Worm (Caenorhabditis elegans): Measurements from ENCODE around the gene cap-2.

DNA sequence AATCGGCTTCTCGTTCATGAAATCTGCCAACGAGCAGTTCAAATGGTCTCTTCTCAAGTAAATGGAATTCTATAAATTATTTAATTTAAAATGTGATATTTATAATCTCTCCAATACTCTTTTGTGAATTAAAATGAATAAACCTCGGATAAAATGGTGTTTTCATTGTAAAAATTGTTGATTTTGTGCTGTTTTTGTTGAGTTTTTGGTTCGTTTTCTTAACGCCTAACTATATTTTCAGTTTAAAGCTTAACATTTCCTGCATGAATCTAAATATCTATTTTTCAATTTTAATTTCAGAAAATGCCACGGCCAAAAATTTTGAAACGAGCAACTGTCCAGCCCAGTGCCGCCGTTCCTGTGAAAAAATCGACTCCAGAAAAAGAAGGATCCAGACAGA is 4.6 kb downstream of the cap-2 start, which contains the start of gene orc-2:
- no peak for TF ChIP-seq lin-32 (GFP tag; optimal IDR thresholded peaks at IDR 0.05)
- no peak for TF ChIP-seq elt-3 (tag; optimal IDR thresholded peaks at IDR 0.05)
- no peak for TF ChIP-seq ceh-83 (GFP tag; optimal IDR thresholded peaks at IDR 0.05)
- no peak for TF ChIP-seq nhr-12 (tag; optimal IDR thresholded peaks at IDR 0.05)
- no peak for TF ChIP-seq unc-39 (tag; optimal IDR thresholded peaks at IDR 0.05)
- TF ChIP-seq sem-2 (GFP tag; optimal IDR thresholded peaks at IDR 0.05): no peak

Measured in whole organism, mixed stage, embryonic.